Fruit fly (Drosophila melanogaster) whole organism, embryonic: Measurements from ENCODE around the gene HHEX.
A peak's percentile ranks its signal among the peaks of the same experiment; 100 is the strongest.

Experiments used
- CG11093 ChIP-seq: fragments of 200-800 bp; sonication (Bioruptor generic); IDR thresholded peaks from 3 replicates; pipeline ENCODE4 v1.3.6; 2022; ENCODE audit warnings: missing biosample characterization, missing genetic modification characterization
- CG11456 ChIP-seq: fragments of 200-800 bp; sonication (Bioruptor generic); IDR thresholded peaks from 3 replicates; pipeline ENCODE4 v1.3.6; 2022; ENCODE audit warnings: missing biosample characterization, missing genetic modification characterization
- CG12769 ChIP-seq: fragments of 200-800 bp; sonication (Bioruptor generic); optimal IDR thresholded peaks from 2 replicates; lab custom pipeline; 2019; ENCODE audit warnings: missing biosample characterization, mild to moderate bottlenecking, missing genetic modification characterization, moderate library complexity
- CG14014 ChIP-seq: fragments of 200-800 bp; sonication (Bioruptor generic); IDR thresholded peaks from 2 replicates; pipeline ENCODE4 v1.3.6; 2022; ENCODE audit warnings: missing biosample characterization, missing genetic modification characterization
- CG14710 ChIP-seq: fragments of 200-800 bp; sonication (Bioruptor generic); optimal IDR thresholded peaks from 3 replicates; lab custom pipeline; 2019; ENCODE audit warnings: missing biosample characterization, mild to moderate bottlenecking, missing genetic modification characterization, moderate library complexity
- CG16813 ChIP-seq: fragments of 200-800 bp; sonication (Bioruptor generic); IDR thresholded peaks from 3 replicates; pipeline ENCODE4 v1.3.6; 2022; ENCODE audit warnings: missing biosample characterization, missing genetic modification characterization; ENCODE audit not compliant: partially characterized antibody
- CG18011 ChIP-seq: fragments of 200-800 bp; sonication (Bioruptor generic); optimal IDR thresholded peaks from 2 replicates; lab custom pipeline; 2017; ENCODE audit warnings: missing biosample characterization, missing genetic modification characterization, mild to moderate bottlenecking, moderate library complexity, missing genotype
- CG31365 ChIP-seq: fragments of 200-800 bp; sonication (Bioruptor generic); optimal IDR thresholded peaks from 2 replicates; lab custom pipeline; 2018; ENCODE audit warnings: missing biosample characterization, mild to moderate bottlenecking, missing genetic modification characterization
- CG33557 ChIP-seq: fragments of 200-800 bp; sonication (Bioruptor generic); optimal IDR thresholded peaks from 2 replicates; lab custom pipeline; 2019; ENCODE audit warnings: missing biosample characterization, mild to moderate bottlenecking, missing genetic modification characterization, moderate library complexity
- CG34376 ChIP-seq: fragments of 200-800 bp; sonication (Bioruptor generic); optimal IDR thresholded peaks from 2 replicates; lab custom pipeline; 2018; ENCODE audit warnings: missing biosample characterization, mild to moderate bottlenecking, missing genetic modification characterization
- CG3995 ChIP-seq: fragments of 200-800 bp; sonication (Bioruptor generic); optimal IDR thresholded peaks from 3 replicates; lab custom pipeline; 2016; ENCODE audit warnings: missing biosample characterization, missing genetic modification characterization
- CG4404 ChIP-seq: fragments of 200-800 bp; sonication (Bioruptor generic); IDR thresholded peaks from 2 replicates; pipeline ENCODE4 v1.3.6; 2022; ENCODE audit warnings: missing biosample characterization, missing genetic modification characterization
- CG5245 ChIP-seq: fragments of 200-800 bp; sonication (Bioruptor generic); optimal IDR thresholded peaks from 3 replicates; lab custom pipeline; 2016; ENCODE audit warnings: missing biosample characterization, missing genetic modification characterization
- CG6791 ChIP-seq: fragments of 200-800 bp; sonication (Bioruptor generic); IDR thresholded peaks from 3 replicates; pipeline ENCODE4 v1.3.6; 2022; ENCODE audit warnings: missing biosample characterization, missing genetic modification characterization; ENCODE audit not compliant: partially characterized antibody
- CG7357 ChIP-seq: fragments of 200-800 bp; sonication (Bioruptor generic); IDR thresholded peaks from 3 replicates; pipeline ENCODE4 v1.3.6; 2022; ENCODE audit warnings: missing biosample characterization, missing genetic modification characterization
- CG7987 ChIP-seq: fragments of 200-800 bp; sonication (Bioruptor generic); optimal IDR thresholded peaks from 2 replicates; lab custom pipeline; 2018; ENCODE audit warnings: missing biosample characterization, mild to moderate bottlenecking, missing genetic modification characterization, moderate library complexity
- CG8478 ChIP-seq: fragments of >200 bp; optimal IDR thresholded peaks from 2 replicates; lab custom pipeline; 2018
- CG8924 ChIP-seq: fragments of 200-800 bp; optimal IDR thresholded peaks from 3 replicates; lab custom pipeline; 2019; ENCODE audit warnings: missing biosample characterization, mild to moderate bottlenecking, missing genetic modification characterization, moderate library complexity
- Dad ChIP-seq: fragments of 200-800 bp; sonication (Bioruptor generic); optimal IDR thresholded peaks from 3 replicates; lab custom pipeline; 2016; ENCODE audit warnings: missing biosample characterization, missing genetic modification characterization
- Dp ChIP-seq: fragments of 200-800 bp; sonication (Bioruptor generic); optimal IDR thresholded peaks from 2 replicates; lab custom pipeline; 2018; ENCODE audit warnings: missing biosample characterization, mild to moderate bottlenecking, missing genetic modification characterization, moderate library complexity
- E2f2 ChIP-seq: fragments of 200-800 bp; sonication (Bioruptor generic); IDR thresholded peaks from 2 replicates; pipeline ENCODE4 v1.3.6; 2022; ENCODE audit warnings: missing biosample characterization, missing genetic modification characterization
- Eip74EF ChIP-seq, 2 experiments: fragments of 200-800 bp in 1 of 2; fragments of >200 bp in 1 of 2; sonication (Bioruptor generic) in 1 of 2; optimal IDR thresholded peaks; 2 replicates each; lab custom pipeline; 2017 to 2019; ENCODE audit warnings: missing biosample characterization in 2 of 2, missing genetic modification characterization in 2 of 2, mild to moderate bottlenecking in 1 of 2, moderate library complexity in 1 of 2
- Hmx ChIP-seq: fragments of 200-800 bp; sonication (Bioruptor generic); optimal IDR thresholded peaks from 2 replicates; lab custom pipeline; 2016; ENCODE audit warnings: missing biosample characterization, missing genetic modification characterization
- Med ChIP-seq: fragments of 200-800 bp; sonication (Bioruptor generic); peaks from one replicate; lab custom pipeline; 2016; ENCODE audit warnings: missing biosample characterization, missing genetic modification characterization, mild to moderate bottlenecking, inconsistent platforms, moderate library complexity
- NC2β ChIP-seq: fragments of 200-800 bp; sonication (Bioruptor generic); optimal IDR thresholded peaks from 2 replicates; lab custom pipeline; 2016; ENCODE audit warnings: missing biosample characterization, missing genetic modification characterization
- PHDP ChIP-seq: fragments of 200-800 bp; sonication (Bioruptor generic); optimal IDR thresholded peaks from 3 replicates; lab custom pipeline; 2018; ENCODE audit warnings: missing biosample characterization, mild to moderate bottlenecking, missing genetic modification characterization, moderate library complexity
- Pdp1 ChIP-seq, 2 experiments: fragments of 200-800 bp; sonication (Bioruptor generic); optimal IDR thresholded peaks; 3 replicates each; lab custom pipeline; 2016; ENCODE audit warnings: missing biosample characterization in 2 of 2, missing genetic modification characterization in 2 of 2, mild to moderate bottlenecking in 1 of 2, moderate library complexity in 1 of 2
- Scr ChIP-seq: fragments of 200-800 bp; sonication (Bioruptor generic); IDR thresholded peaks from 2 replicates; pipeline ENCODE4 v1.3.6; 2022; ENCODE audit warnings: missing biosample characterization, missing genetic modification characterization; ENCODE audit not compliant: partially characterized antibody
- bbx ChIP-seq: fragments of 200-800 bp; sonication (Bioruptor generic); IDR thresholded peaks from 2 replicates; pipeline ENCODE4 v1.3.6; 2022; ENCODE audit warnings: missing biosample characterization, missing genetic modification characterization; ENCODE audit not compliant: partially characterized antibody
- chinmo ChIP-seq: fragments of 200-800 bp; sonication (Bioruptor generic); IDR thresholded peaks from 4 replicates; pipeline ENCODE4 v1.3.6; 2022; ENCODE audit warnings: missing biosample characterization, missing genetic modification characterization; ENCODE audit not compliant: partially characterized antibody
- cwo ChIP-seq: fragments of 200-800 bp; sonication (Bioruptor generic); optimal IDR thresholded peaks from 3 replicates; lab custom pipeline; 2017; ENCODE audit warnings: missing biosample characterization, missing genetic modification characterization, mild to moderate bottlenecking, moderate library complexity, missing genetic modification reagents
- exex ChIP-seq: fragments of 200-800 bp; sonication (Bioruptor generic); optimal IDR thresholded peaks from 4 replicates; lab custom pipeline; 2018; ENCODE audit warnings: missing biosample characterization, mild to moderate bottlenecking, missing genetic modification characterization, moderate library complexity
- gem ChIP-seq: fragments of 200-800 bp; sonication (Bioruptor generic); optimal IDR thresholded peaks from 2 replicates; lab custom pipeline; 2019; ENCODE audit warnings: missing biosample characterization, mild to moderate bottlenecking, missing genetic modification characterization, moderate library complexity
- grn ChIP-seq: fragments of 200-800 bp; sonication (Bioruptor generic); optimal IDR thresholded peaks from 3 replicates; lab custom pipeline; 2017; ENCODE audit warnings: missing biosample characterization, missing genetic modification characterization
- hbn ChIP-seq: fragments of 200-800 bp; sonication (Bioruptor generic); IDR thresholded peaks from 2 replicates; pipeline ENCODE4 v1.3.6; 2022; ENCODE audit warnings: missing biosample characterization, missing genetic modification characterization; ENCODE audit not compliant: partially characterized antibody
- insv ChIP-seq, 2 experiments: fragments of 200-800 bp; sonication (Bioruptor generic); optimal IDR thresholded peaks; 3 replicates each; lab custom pipeline; 2016 to 2018; ENCODE audit warnings: missing biosample characterization in 2 of 2, missing genetic modification characterization in 2 of 2
- kay ChIP-seq: fragments of 200-800 bp; sonication (Bioruptor generic); optimal IDR thresholded peaks from 2 replicates; lab custom pipeline; 2016; ENCODE audit warnings: missing biosample characterization, missing genetic modification characterization
- lov ChIP-seq, 2 experiments: fragments of 200-800 bp in 1 of 2; fragments of >200 bp in 1 of 2; sonication (Bioruptor generic) in 1 of 2; IDR thresholded peaks in 1 of 2; optimal IDR thresholded peaks in 1 of 2; 2 replicates in 1 of 2; 3 replicates in 1 of 2; pipeline versions ENCODE4 v1.3.6 to Lab custom; 2017 to 2022; ENCODE audit warnings: missing biosample characterization in 1 of 2, missing genetic modification characterization in 1 of 2
- nmo ChIP-seq: fragments of 200-800 bp; sonication (Bioruptor generic); optimal IDR thresholded peaks from 2 replicates; lab custom pipeline; 2018; ENCODE audit warnings: missing biosample characterization, mild to moderate bottlenecking, missing genetic modification characterization, moderate library complexity
- p53 ChIP-seq: fragments of 200-800 bp; sonication (Bioruptor generic); optimal IDR thresholded peaks from 2 replicates; lab custom pipeline; 2016; ENCODE audit warnings: missing biosample characterization, missing genetic modification characterization
- sd ChIP-seq: fragments of 200-800 bp; sonication (Bioruptor generic); optimal IDR thresholded peaks from 3 replicates; lab custom pipeline; 2018; ENCODE audit warnings: missing biosample characterization, mild to moderate bottlenecking, missing genetic modification characterization, moderate library complexity
- sens ChIP-seq: fragments of 200-800 bp; sonication (Bioruptor generic); peaks from one replicate; lab custom pipeline; 2016; ENCODE audit warnings: missing biosample characterization, missing genetic modification characterization
- so ChIP-seq: fragments of 200-800 bp; sonication (Bioruptor generic); IDR thresholded peaks from 3 replicates; pipeline ENCODE4 v1.3.6; 2022; ENCODE audit warnings: missing biosample characterization, missing genetic modification characterization
- sug ChIP-seq: fragments of 200-800 bp; optimal IDR thresholded peaks from 2 replicates; lab custom pipeline; 2019; ENCODE audit warnings: missing biosample characterization, mild to moderate bottlenecking, missing genetic modification characterization, moderate library complexity
- trem ChIP-seq: fragments of 200-800 bp; optimal IDR thresholded peaks from 3 replicates; lab custom pipeline; 2019; ENCODE audit warnings: missing biosample characterization, mild to moderate bottlenecking, missing genetic modification characterization, moderate library complexity

Gene HHEX

DNA sequence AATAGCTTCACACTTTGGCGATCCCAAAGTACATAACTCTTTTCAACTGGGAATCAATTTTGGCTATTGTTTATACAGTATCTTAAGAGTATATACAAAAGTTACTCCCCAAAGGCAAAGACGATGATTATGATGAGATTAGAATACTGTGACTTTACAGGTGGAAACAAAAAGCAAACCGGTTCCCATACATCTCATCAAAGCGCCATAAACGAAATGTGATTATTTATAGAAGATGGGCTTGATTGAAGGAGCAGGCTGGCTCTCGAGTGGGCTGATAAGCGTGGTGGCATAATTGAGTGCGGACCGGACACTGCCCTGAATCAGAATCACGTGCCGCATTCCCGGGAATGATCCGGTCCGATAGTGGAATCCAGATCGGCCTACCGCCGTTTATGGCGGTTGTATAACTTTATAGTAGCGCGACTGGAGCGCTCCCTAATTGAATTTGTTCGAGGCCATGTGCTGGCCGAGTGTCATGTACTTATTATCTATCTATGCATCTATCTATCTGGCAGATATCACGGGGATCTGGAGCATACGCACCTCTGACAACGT, 8.7 kb downstream of the HHEX start:
- TF ChIP-seq CG7987 (GFP tag; lab: Kevin White, UChicago) (peak; percentile 9), chinmo (GFP tag; lab: Robert Waterston, UW) (0 out of 4 replicates have a peak, but pooled peaks have one; percentile 29), hbn (GFP tag; lab: Robert Waterston, UW) (no peak), cwo (peak; percentile 96), CG11093 (GFP tag; lab: Robert Waterston, UW) (no peak), kay (GFP tag; lab: Kevin White, UChicago) (no peak), CG3995 (GFP tag; lab: Kevin White, UChicago) (peak; percentile 75), grn (GFP tag; lab: Kevin White, UChicago) (peak; percentile 73), NC2β (GFP tag; lab: Kevin White, UChicago) (no peak), exex (peak; percentile 74), CG18011 (no peak), CG6791 (GFP tag; lab: Robert Waterston, UW) (0 out of 3 replicates have a peak, but pooled peaks have one; percentile 9), CG34376 (peak; percentile 5), sug (peak; percentile 28), Med (GFP tag; lab: Kevin White, UChicago) (peak; percentile 48), bbx (GFP tag; lab: Robert Waterston, UW) (peak; percentile 17; the same call in 1 of the 2 replicates), CG7357 (GFP tag; lab: Robert Waterston, UW) (no peak), CG12769 (tag; lab: Kevin White, UChicago) (peak; percentile 62), Pdp1 (GFP tag; optimal IDR thresholded peaks at IDR 0.05; lab: Kevin White, UChicago) (peak in 1 of 2 experiments; percentile 52), sd (tag; lab: Kevin White, UChicago) (peak; percentile 56)

dm6 chr3R:21071312-21071711, 9.4 kb downstream of the HHEX start:
- 0 out of 3 replicates have a peak, but pooled peaks have one; percentile 19 for TF ChIP-seq CG11456 (GFP tag; lab: Robert Waterston, UW)
- TF ChIP-seq sens (GFP tag; lab: Kevin White, UChicago), result peak; percentile 4
- TF ChIP-seq lov (optimal IDR thresholded peaks at IDR 0.05; lab: Kevin White, UChicago), result no peak
- TF ChIP-seq lov (GFP tag; IDR thresholded peaks at IDR 0.05; lab: Robert Waterston, UW), result 0 out of 3 replicates have a peak, but pooled peaks have one; percentile 38
- no peak for TF ChIP-seq PHDP (tag; lab: Kevin White, UChicago)
- TF ChIP-seq Hmx (GFP tag; lab: Kevin White, UChicago), result no peak
- TF ChIP-seq CG8478 (lab: Kevin White, UChicago), result peak; percentile 29
- peak; percentile 70 for TF ChIP-seq Med (GFP tag; lab: Kevin White, UChicago)
- TF ChIP-seq CG4404 (GFP tag; lab: Robert Waterston, UW), result no peak
- TF ChIP-seq, all 482 proteins: peak for 5

dm6 chr3R:21069742-21070141, 11.0 kb downstream of the HHEX start:
- TF ChIP-seq Med (GFP tag; lab: Kevin White, UChicago) (peak; percentile 28), CG5245 (GFP tag; lab: Kevin White, UChicago) (no peak), CG4404 (GFP tag; lab: Robert Waterston, UW) (no peak), CG33557 (GFP tag; lab: Kevin White, UChicago) (no peak), sug (peak; percentile 24), CG31365 (tag; lab: Kevin White, UChicago) (peak; percentile 91), CG14710 (tag; lab: Kevin White, UChicago) (peak; percentile 12), p53 (no peak), gem (tag; lab: Kevin White, UChicago) (no peak), Dad (GFP tag; lab: Kevin White, UChicago) (no peak), insv (GFP tag; optimal IDR thresholded peaks at IDR 0.05; lab: Kevin White, UChicago) (peak in 1 of 2 experiments; percentile 4), nmo (GFP tag; lab: Kevin White, UChicago) (peak; percentile 11), CG16813 (GFP tag; lab: Robert Waterston, UW) (peak; percentile 52; the same call in 2 of the 3 replicates), kay (GFP tag; lab: Kevin White, UChicago) (no peak), trem (tag; lab: Kevin White, UChicago) (no peak), so (GFP tag; lab: Robert Waterston, UW) (no peak), CG8924 (no peak), CG8478 (lab: Kevin White, UChicago) (peak; percentile 78), E2f2 (GFP tag; lab: Robert Waterston, UW) (0 out of 2 replicates have a peak, but pooled peaks have one; percentile 31), CG14014 (GFP tag; lab: Robert Waterston, UW) (no peak), Dp (GFP tag; lab: Kevin White, UChicago) (peak; percentile 20), Scr (peak; percentile 40; the same call in 1 of the 2 replicates), Eip74EF (GFP tag; optimal IDR thresholded peaks at IDR 0.05; lab: Kevin White, UChicago) (peak in 1 of 2 experiments; percentile 72)
